Worm (Caenorhabditis elegans) whole organism, L1 larva: ENCODE data around the gene skr-15.

Experiments used
- C34B4.2 ChIP-seq: sonication (generic microtip); optimal IDR thresholded peaks from 2 replicates; lab custom pipeline; 2017; ENCODE audit warnings: mild to moderate bottlenecking, missing genetic modification characterization, missing compliant biosample characterization
- F16B12.6 ChIP-seq: fragments of 150-350 bp; optimal IDR thresholded peaks from 2 replicates; lab custom pipeline; 2014; ENCODE audit warnings: missing biosample characterization, missing genetic modification characterization
- aly-2 ChIP-seq: fragments of 150-350 bp; optimal IDR thresholded peaks from 2 replicates; lab custom pipeline; 2014; ENCODE audit warnings: missing biosample characterization, missing genetic modification characterization
- ceh-82 ChIP-seq, 3 experiments: fragments of 150-350 bp in 1 of 3; sonication (generic microtip) in 2 of 3; optimal IDR thresholded peaks; 2 replicates each; lab custom pipeline; 2014 to 2017; ENCODE audit warnings: missing biosample characterization in 3 of 3, missing genetic modification characterization in 3 of 3
- ceh-88 ChIP-seq: fragments of 200-800 bp; sonication (Bioruptor generic); IDR thresholded peaks from 2 replicates; pipeline ENCODE4 v1.3.6; 2022; ENCODE audit warnings: missing genetic modification characterization, missing compliant biosample characterization
- dpl-1 ChIP-seq, 3 experiments: fragments of 150-350 bp in 2 of 3; sonication (generic microtip) in 1 of 3; optimal IDR thresholded peaks; 2 replicates each; lab custom pipeline; 2014 to 2017; ENCODE audit warnings: missing biosample characterization in 3 of 3, missing genetic modification characterization in 3 of 3, missing genetic modification reagents in 3 of 3
- dsc-1 ChIP-seq: sonication (generic microtip); optimal IDR thresholded peaks from 2 replicates; lab custom pipeline; 2016; ENCODE audit warnings: mild to moderate bottlenecking, missing genetic modification characterization, missing compliant biosample characterization
- efl-1 ChIP-seq, 4 experiments: fragments of 150-350 bp; optimal IDR thresholded peaks in 3 of 4; peaks in 1 of 4; 1 replicate in 1 of 4; 2 replicates in 3 of 4; lab custom pipeline; 2014; ENCODE audit warnings: missing biosample characterization in 2 of 4, missing genetic modification characterization in 2 of 4, missing genetic modification reagents in 2 of 4
- egl-13 ChIP-seq: sonication (generic microtip); optimal IDR thresholded peaks from 2 replicates; lab custom pipeline; 2016; ENCODE audit warnings: missing genotype, missing genetic modification reagents, missing genetic modification characterization, missing compliant biosample characterization
- egl-27 ChIP-seq, 2 experiments: fragments of 150-350 bp in 1 of 2; sonication (generic microtip); optimal IDR thresholded peaks; 3 replicates each; lab custom pipeline; 2017 to 2018; ENCODE audit warnings: missing biosample characterization in 2 of 2, missing genetic modification characterization in 2 of 2, missing genetic modification reagents in 2 of 2
- elt-3 ChIP-seq, 6 experiments: fragments of 150-350 bp in 1 of 6; sonication (generic microtip); optimal IDR thresholded peaks; 2 replicates each; lab custom pipeline; 2017 to 2018; ENCODE audit warnings: missing biosample characterization in 6 of 6, missing genetic modification characterization in 6 of 6, inconsistent platforms in 1 of 6
- ets-5 ChIP-seq: fragments of 200-800 bp; sonication (Bioruptor generic); IDR thresholded peaks from 2 replicates; pipeline ENCODE4 v1.3.6; 2022; ENCODE audit warnings: missing genetic modification characterization, missing compliant biosample characterization
- fkh-10 ChIP-seq: sonication (generic microtip); optimal IDR thresholded peaks from 2 replicates; lab custom pipeline; 2017; ENCODE audit warnings: missing biosample characterization, missing genetic modification reagents, missing genetic modification characterization
- fkh-8 ChIP-seq: sonication (generic microtip); optimal IDR thresholded peaks from 2 replicates; lab custom pipeline; 2016; ENCODE audit warnings: mild to moderate bottlenecking, missing genetic modification characterization, missing compliant biosample characterization
- hlh-17 ChIP-seq: fragments of 200-800 bp; sonication (Bioruptor generic); optimal IDR thresholded peaks from 2 replicates; lab custom pipeline; 2018; ENCODE audit warnings: missing genetic modification characterization, mild to moderate bottlenecking, missing compliant biosample characterization, moderate library complexity, borderline replicate concordance
- hpl-2 ChIP-seq: fragments of 150-350 bp; optimal IDR thresholded peaks from 2 replicates; lab custom pipeline; 2014; ENCODE audit warnings: missing biosample characterization, missing genetic modification reagents, missing genetic modification characterization
- irx-1 ChIP-seq: sonication (generic microtip); optimal IDR thresholded peaks from 2 replicates; lab custom pipeline; 2016; ENCODE audit warnings: missing genetic modification characterization, missing compliant biosample characterization
- isw-1 ChIP-seq: fragments of 200-800 bp; sonication (Bioruptor generic); IDR thresholded peaks from 2 replicates; pipeline ENCODE4 v1.3.6; 2022; ENCODE audit warnings: missing genetic modification characterization, missing compliant biosample characterization
- lin-14 ChIP-seq: fragments of 200-800 bp; sonication (Bioruptor generic); optimal IDR thresholded peaks from 2 replicates; lab custom pipeline; 2018; ENCODE audit warnings: mild to moderate bottlenecking, missing genetic modification characterization, moderate library complexity, missing compliant biosample characterization
- lin-35 ChIP-seq, 2 experiments: fragments of 150-350 bp; optimal IDR thresholded peaks; 2 replicates each; lab custom pipeline; 2014; ENCODE audit warnings: missing biosample characterization in 2 of 2, missing genetic modification characterization in 2 of 2, missing genetic modification reagents in 2 of 2
- lin-39 ChIP-seq: fragments of 150-350 bp; optimal IDR thresholded peaks from 2 replicates; lab custom pipeline; 2014; ENCODE audit warnings: missing biosample characterization, missing genetic modification reagents, missing genetic modification characterization
- lsy-2 ChIP-seq, 2 experiments: fragments of 150-350 bp; optimal IDR thresholded peaks; 2 replicates each; lab custom pipeline; 2014; ENCODE audit warnings: missing biosample characterization in 2 of 2, missing genetic modification characterization in 2 of 2
- mab-9 ChIP-seq: fragments of 200-800 bp; sonication (Bioruptor generic); IDR thresholded peaks from 2 replicates; pipeline ENCODE4 v1.3.6; 2022; ENCODE audit warnings: missing genetic modification reagents, missing genetic modification characterization, missing compliant biosample characterization
- mep-1 ChIP-seq: fragments of 150-350 bp; optimal IDR thresholded peaks from 2 replicates; lab custom pipeline; 2014; ENCODE audit warnings: missing biosample characterization, missing genetic modification characterization
- nhr-11 ChIP-seq: fragments of 150-350 bp; optimal IDR thresholded peaks from 2 replicates; lab custom pipeline; 2014; ENCODE audit warnings: missing biosample characterization, missing genetic modification characterization
- nhr-19 ChIP-seq: fragments of 200-800 bp; sonication (Bioruptor generic); conservative IDR thresholded peaks from 2 replicates; pipeline ENCODE4 v1.3.6; 2022; ENCODE audit warnings: missing genetic modification characterization, missing compliant biosample characterization
- nhr-20 ChIP-seq: sonication (generic microtip); optimal IDR thresholded peaks from 2 replicates; lab custom pipeline; 2016; ENCODE audit warnings: mild to moderate bottlenecking, missing genetic modification characterization, missing compliant biosample characterization
- nhr-237 ChIP-seq: fragments of 150-350 bp; optimal IDR thresholded peaks from 2 replicates; lab custom pipeline; 2014; ENCODE audit warnings: missing biosample characterization, missing genetic modification characterization
- nhr-47 ChIP-seq: sonication (generic microtip); optimal IDR thresholded peaks from 2 replicates; lab custom pipeline; 2016; ENCODE audit warnings: mild to moderate bottlenecking, missing genetic modification characterization, moderate library complexity, missing compliant biosample characterization
- nhr-71 ChIP-seq: sonication (generic microtip); optimal IDR thresholded peaks from 2 replicates; lab custom pipeline; 2016; ENCODE audit warnings: mild to moderate bottlenecking, missing genetic modification characterization, moderate library complexity, missing compliant biosample characterization
- nhr-76 ChIP-seq: sonication (generic microtip); optimal IDR thresholded peaks from 2 replicates; lab custom pipeline; 2017; ENCODE audit warnings: missing biosample characterization, missing genetic modification characterization
- nhr-84 ChIP-seq: sonication (generic microtip); optimal IDR thresholded peaks from 2 replicates; lab custom pipeline; 2017; ENCODE audit warnings: missing biosample characterization, missing genetic modification characterization
- nhr-85 ChIP-seq: sonication (generic microtip); peaks from one replicate; lab custom pipeline; 2016; ENCODE audit warnings: missing genetic modification characterization, inconsistent platforms, missing compliant biosample characterization
- nhr-90 ChIP-seq: sonication (generic microtip); optimal IDR thresholded peaks from 2 replicates; lab custom pipeline; 2016; ENCODE audit warnings: mild to moderate bottlenecking, missing genetic modification characterization, missing compliant biosample characterization; ENCODE audit not compliant: poor library complexity
- rnt-1 ChIP-seq: sonication (generic microtip); optimal IDR thresholded peaks from 2 replicates; lab custom pipeline; 2016; ENCODE audit warnings: mild to moderate bottlenecking, missing genetic modification characterization, moderate library complexity, missing compliant biosample characterization
- skn-1 ChIP-seq: fragments of 150-350 bp; optimal IDR thresholded peaks from 2 replicates; lab custom pipeline; 2014; ENCODE audit warnings: missing biosample characterization, missing genetic modification characterization
- snu-23 ChIP-seq: sonication (generic microtip); optimal IDR thresholded peaks from 2 replicates; lab custom pipeline; 2016; ENCODE audit warnings: missing genetic modification characterization, missing compliant biosample characterization
- swsn-7 ChIP-seq: sonication (generic microtip); optimal IDR thresholded peaks from 2 replicates; lab custom pipeline; 2016; ENCODE audit warnings: missing genetic modification characterization, missing compliant biosample characterization
- tbx-2 ChIP-seq: sonication (generic microtip); optimal IDR thresholded peaks from 2 replicates; lab custom pipeline; 2016; ENCODE audit warnings: missing genetic modification characterization, missing compliant biosample characterization
- unc-62 ChIP-seq: fragments of 150-350 bp; optimal IDR thresholded peaks from 2 replicates; lab custom pipeline; 2014; ENCODE audit warnings: missing biosample characterization, missing genetic modification reagents, missing genetic modification characterization
- unc-86 ChIP-seq: sonication (generic microtip); optimal IDR thresholded peaks from 2 replicates; lab custom pipeline; 2016; ENCODE audit warnings: missing genetic modification characterization, missing compliant biosample characterization
- vab-15 ChIP-seq: sonication (generic microtip); optimal IDR thresholded peaks from 2 replicates; lab custom pipeline; 2017; ENCODE audit warnings: missing genotype, mild to moderate bottlenecking, missing genetic modification characterization, missing compliant biosample characterization
- xbp-1 ChIP-seq: sonication (generic microtip); optimal IDR thresholded peaks from 2 replicates; lab custom pipeline; 2016; ENCODE audit warnings: missing genetic modification characterization, missing compliant biosample characterization
- zag-1 ChIP-seq: fragments of 150-350 bp; optimal IDR thresholded peaks from 2 replicates; lab custom pipeline; 2014; ENCODE audit warnings: missing biosample characterization, missing genetic modification characterization
- zip-4 ChIP-seq: fragments of 200-800 bp; sonication (Bioruptor generic); optimal IDR thresholded peaks from 2 replicates; lab custom pipeline; 2018; ENCODE audit warnings: mild to moderate bottlenecking, missing genetic modification characterization, moderate library complexity, missing compliant biosample characterization
- ztf-4 ChIP-seq: fragments of 150-350 bp; optimal IDR thresholded peaks from 2 replicates; lab custom pipeline; 2014; ENCODE audit warnings: missing biosample characterization, missing genetic modification characterization

skr-15 gene

ce11 chrII:3815445-3816208 lies 8.3 kb upstream of the skr-15 start (continued):
- TF ChIP-seq lin-39 (tag; lab: Kevin White, UChicago): no peak
- TF ChIP-seq snu-23: peak; percentile 11
- peak; percentile 15 for TF ChIP-seq nhr-90 (tag; lab: Kevin White, UChicago)
- TF ChIP-seq swsn-7 (tag; lab: Kevin White, UChicago): peak; percentile 0
- TF ChIP-seq ets-5 (GFP tag; lab: Robert Waterston, UW): no peak
- TF ChIP-seq lsy-2 (tag; optimal IDR thresholded peaks at IDR 0.05; lab: Kevin White, UChicago): peak; percentile 26
- no peak for TF ChIP-seq vab-15 (tag; lab: Kevin White, UChicago)
- no peak for TF ChIP-seq ztf-4
- TF ChIP-seq irx-1 (tag; lab: Kevin White, UChicago): no peak
- TF ChIP-seq C34B4.2: no peak
- no peak for TF ChIP-seq nhr-84 (tag; lab: Kevin White, UChicago)
- TF ChIP-seq mep-1: no peak
- TF ChIP-seq isw-1 (GFP tag; lab: Robert Waterston, UW): no peak
- no peak for TF ChIP-seq skn-1
- no peak for TF ChIP-seq egl-27 (tag; optimal IDR thresholded peaks at IDR 0.05; lab: Kevin White, UChicago)
- no peak for TF ChIP-seq dsc-1 (tag; lab: Kevin White, UChicago)
- TF ChIP-seq efl-1 (optimal IDR thresholded peaks at IDR 0.05; lab: Kevin White, UChicago): peak; percentile 34 to 55
- peak; percentile 39 to 68 for TF ChIP-seq efl-1 (GFP tag; optimal IDR thresholded peaks at IDR 0.05 in 1 of 2; lab: Kevin White, UChicago)
- TF ChIP-seq zag-1: no peak
- TF ChIP-seq nhr-237 (tag; lab: Kevin White, UChicago): no peak
- peak; percentile 79 for TF ChIP-seq F16B12.6
- TF ChIP-seq ceh-88 (GFP tag; lab: Robert Waterston, UW): no peak
- TF ChIP-seq hlh-17: no peak
- no peak for TF ChIP-seq unc-62 (GFP tag; lab: Kevin White, UChicago)
- TF ChIP-seq fkh-10 (GFP tag; lab: Kevin White, UChicago): no peak
- no peak for TF ChIP-seq nhr-11 (tag; lab: Kevin White, UChicago)
- TF ChIP-seq elt-3 (tag; optimal IDR thresholded peaks at IDR 0.05; lab: Kevin White, UChicago): no peak
- peak; percentile 31 for TF ChIP-seq nhr-47 (tag; lab: Kevin White, UChicago)
- no peak for TF ChIP-seq hpl-2 (GFP tag; lab: Kevin White, UChicago)
- no peak for TF ChIP-seq ceh-82 (tag; optimal IDR thresholded peaks at IDR 0.05; lab: Kevin White, UChicago)
- no peak for TF ChIP-seq mab-9 (GFP tag; lab: Robert Waterston, UW)
- TF ChIP-seq aly-2 (tag; lab: Kevin White, UChicago): no peak
- TF ChIP-seq zip-4 (GFP tag; lab: Kevin White, UChicago): no peak
- TF ChIP-seq nhr-71 (tag; lab: Kevin White, UChicago): peak; percentile 14
- no peak for TF ChIP-seq nhr-76 (tag; lab: Kevin White, UChicago)

- peak; percentile 30 for TF ChIP-seq snu-23
- peak; percentile 33 for TF ChIP-seq swsn-7 (tag; lab: Kevin White, UChicago)
- peak; percentile 58 for TF ChIP-seq nhr-19
- peak; percentile 34 for TF ChIP-seq nhr-20 (tag; lab: Kevin White, UChicago)
- TF ChIP-seq rnt-1 (tag; lab: Kevin White, UChicago): peak; percentile 7
- peak; percentile 77 for TF ChIP-seq lin-14
- peak; percentile 23 for TF ChIP-seq unc-86 (tag; lab: Kevin White, UChicago)
- TF ChIP-seq efl-1 (optimal IDR thresholded peaks at IDR 0.05; lab: Kevin White, UChicago): peak; percentile 41 to 55
- peak; percentile 22 to 50 for TF ChIP-seq efl-1 (GFP tag; optimal IDR thresholded peaks at IDR 0.05 in 1 of 2; lab: Kevin White, UChicago)
- peak; percentile 57 for TF ChIP-seq nhr-71 (tag; lab: Kevin White, UChicago)
- TF ChIP-seq tbx-2 (tag; lab: Kevin White, UChicago): peak; percentile 31
- peak; percentile 27 for TF ChIP-seq isw-1 (GFP tag; lab: Robert Waterston, UW)
- peak in 1 of 3 experiments; percentile 34 for TF ChIP-seq dpl-1 (GFP tag; optimal IDR thresholded peaks at IDR 0.05; lab: Kevin White, UChicago)
- TF ChIP-seq fkh-8 (tag; lab: Kevin White, UChicago): peak; percentile 72
- TF ChIP-seq nhr-47 (tag; lab: Kevin White, UChicago): peak; percentile 37
- TF ChIP-seq nhr-85 (tag; lab: Kevin White, UChicago): peak; percentile 65
- TF ChIP-seq egl-13 (tag; lab: Kevin White, UChicago): peak; percentile 6
- TF ChIP-seq F16B12.6: peak; percentile 6
- TF ChIP-seq lin-35 (GFP tag; optimal IDR thresholded peaks at IDR 0.05; lab: Kevin White, UChicago): peak in 1 of 2 experiments; percentile 6
- peak; percentile 30 to 46 for TF ChIP-seq lsy-2 (tag; optimal IDR thresholded peaks at IDR 0.05; lab: Kevin White, UChicago)
- TF ChIP-seq dsc-1 (tag; lab: Kevin White, UChicago): peak; percentile 9
- peak; percentile 4 for TF ChIP-seq xbp-1 (tag; lab: Kevin White, UChicago)
- TF ChIP-seq mep-1: peak; percentile 38
Measured at ce11 chrII:3816251-3816849, 7.6 kb upstream of the skr-15 start, which contains the start of gene fbxa-24. Gene fbxa-24 (plus strand): TSS chrII:3816526.
